Worm (Caenorhabditis elegans): Measurements from ENCODE around the gene F54F7.10.

ce11 chrX:11872210-11872609, 8.8 kb downstream of the F54F7.10 start:
- no peak for TF ChIP-seq lsy-2 (tag; optimal IDR thresholded peaks at IDR 0.05)
- TF ChIP-seq attf-4 (tag; optimal IDR thresholded peaks at IDR 0.05): no peak
